Worm (Caenorhabditis elegans) whole organism, mixed stage, embryonic: Measurements from ENCODE around the gene npr-9.
A peak's percentile ranks its signal among the peaks of the same experiment; 100 is the strongest.

ENCODE experiments used
- M03D4.4 ChIP-seq: sonication (generic microtip); optimal IDR thresholded peaks from 2 replicates; lab custom pipeline; 2017; ENCODE audit warnings: mild to moderate bottlenecking, missing genetic modification characterization, missing compliant biosample characterization
- bed-3 ChIP-seq: fragments of 200-800 bp; sonication (Bioruptor generic); optimal IDR thresholded peaks from 3 replicates; lab custom pipeline; 2018; ENCODE audit warnings: mild to moderate bottlenecking, missing genetic modification characterization, moderate library complexity, missing compliant biosample characterization
- blmp-1 ChIP-seq: fragments of 150-350 bp; optimal IDR thresholded peaks from 2 replicates; lab custom pipeline; 2014; ENCODE audit warnings: missing biosample characterization, missing genetic modification characterization
- ceh-43 ChIP-seq: fragments of 200-800 bp; sonication (Bioruptor generic); optimal IDR thresholded peaks from 2 replicates; lab custom pipeline; 2018; ENCODE audit warnings: mild to moderate bottlenecking, missing genetic modification characterization, moderate library complexity, missing compliant biosample characterization
- ceh-83 ChIP-seq: fragments of 200-800 bp; sonication (Bioruptor generic); optimal IDR thresholded peaks from 2 replicates; lab custom pipeline; 2018; ENCODE audit warnings: mild to moderate bottlenecking, missing genetic modification characterization, missing compliant biosample characterization
- ces-1 ChIP-seq: fragments of 150-350 bp; optimal IDR thresholded peaks from 2 replicates; lab custom pipeline; 2014; ENCODE audit warnings: missing biosample characterization, missing genetic modification reagents, missing genetic modification characterization
- cnd-1 ChIP-seq: fragments of 200-800 bp; sonication (Bioruptor generic); optimal IDR thresholded peaks from 2 replicates; lab custom pipeline; 2018; ENCODE audit warnings: mild to moderate bottlenecking, missing genetic modification characterization, missing compliant biosample characterization
- drap-1 ChIP-seq: fragments of 200-800 bp; sonication (Bioruptor generic); optimal IDR thresholded peaks from 3 replicates; lab custom pipeline; 2018; ENCODE audit warnings: mild to moderate bottlenecking, missing genetic modification characterization, missing compliant biosample characterization
- elt-1 ChIP-seq: sonication (generic microtip); optimal IDR thresholded peaks from 2 replicates; lab custom pipeline; 2017; ENCODE audit warnings: missing genetic modification characterization, mild to moderate bottlenecking, missing compliant biosample characterization, antibody characterized with exemption, moderate library complexity, borderline replicate concordance; ENCODE audit not compliant: insufficient read depth
- elt-3 ChIP-seq: fragments of 150-350 bp; optimal IDR thresholded peaks from 2 replicates; lab custom pipeline; 2014; ENCODE audit warnings: missing biosample characterization, missing genetic modification characterization
- flh-1 ChIP-seq: fragments of 200-800 bp; sonication (Bioruptor generic); optimal IDR thresholded peaks from 2 replicates; lab custom pipeline; 2018; ENCODE audit warnings: mild to moderate bottlenecking, missing genetic modification characterization, moderate library complexity, missing compliant biosample characterization
- ham-2 ChIP-seq: fragments of 200-800 bp; sonication (Bioruptor generic); optimal IDR thresholded peaks from 2 replicates; lab custom pipeline; 2018; ENCODE audit warnings: mild to moderate bottlenecking, missing genetic modification characterization, missing compliant biosample characterization
- lin-13 ChIP-seq: fragments of 150-350 bp; optimal IDR thresholded peaks from 2 replicates; lab custom pipeline; 2014; ENCODE audit warnings: missing biosample characterization, missing genetic modification characterization
- lin-32 ChIP-seq: fragments of 200-800 bp; sonication (Bioruptor generic); optimal IDR thresholded peaks from 2 replicates; lab custom pipeline; 2018; ENCODE audit warnings: mild to moderate bottlenecking, missing genetic modification characterization, missing compliant biosample characterization
- lsy-2 ChIP-seq: fragments of 150-350 bp; optimal IDR thresholded peaks from 2 replicates; lab custom pipeline; 2014; ENCODE audit warnings: missing biosample characterization, missing genetic modification characterization
- mab-5 ChIP-seq: fragments of 150-350 bp; optimal IDR thresholded peaks from 2 replicates; lab custom pipeline; 2014; ENCODE audit warnings: missing biosample characterization, missing genetic modification characterization
- mep-1 ChIP-seq: fragments of 150-350 bp; optimal IDR thresholded peaks from 2 replicates; lab custom pipeline; 2017; ENCODE audit warnings: missing biosample characterization, missing genetic modification reagents, missing genetic modification characterization, inconsistent platforms
- mls-2 ChIP-seq: sonication (generic microtip); optimal IDR thresholded peaks from 2 replicates; lab custom pipeline; 2016; ENCODE audit warnings: mild to moderate bottlenecking, missing genetic modification characterization, moderate library complexity, missing compliant biosample characterization
- nhr-12 ChIP-seq: fragments of 150-350 bp; optimal IDR thresholded peaks from 2 replicates; lab custom pipeline; 2014; ENCODE audit warnings: missing biosample characterization, missing genetic modification characterization
- nhr-2 ChIP-seq: fragments of 150-350 bp; optimal IDR thresholded peaks from 2 replicates; lab custom pipeline; 2014; ENCODE audit warnings: missing biosample characterization, missing genetic modification characterization
- nhr-237 ChIP-seq: fragments of 150-350 bp; optimal IDR thresholded peaks from 2 replicates; lab custom pipeline; 2014; ENCODE audit warnings: missing biosample characterization, missing genetic modification characterization
- nhr-28 ChIP-seq: fragments of 150-350 bp; optimal IDR thresholded peaks from 2 replicates; lab custom pipeline; 2014; ENCODE audit warnings: missing biosample characterization, missing genetic modification characterization
- nhr-76 ChIP-seq: sonication (generic microtip); optimal IDR thresholded peaks from 2 replicates; lab custom pipeline; 2017; ENCODE audit warnings: missing biosample characterization, missing genetic modification characterization
- pha-4 ChIP-seq: fragments of 150-350 bp; optimal IDR thresholded peaks from 2 replicates; lab custom pipeline; 2018; ENCODE audit warnings: missing biosample characterization, missing genetic modification reagents, missing genetic modification characterization
- sem-2 ChIP-seq: fragments of 200-800 bp; sonication (Bioruptor generic); optimal IDR thresholded peaks from 2 replicates; lab custom pipeline; 2018; ENCODE audit warnings: mild to moderate bottlenecking, missing genetic modification characterization, missing compliant biosample characterization
- snpc-4 ChIP-seq: fragments of 150-350 bp; optimal IDR thresholded peaks from 2 replicates; lab custom pipeline; 2014; ENCODE audit warnings: missing biosample characterization, missing genetic modification characterization
- sptf-1 ChIP-seq: sonication (generic microtip); optimal IDR thresholded peaks from 2 replicates; lab custom pipeline; 2017; ENCODE audit warnings: mild to moderate bottlenecking, missing genetic modification characterization, moderate library complexity, missing compliant biosample characterization
- tbx-8 ChIP-seq: fragments of 200-800 bp; sonication (Bioruptor generic); optimal IDR thresholded peaks from 2 replicates; lab custom pipeline; 2018; ENCODE audit warnings: mild to moderate bottlenecking, missing genetic modification characterization, moderate library complexity, missing compliant biosample characterization
- unc-120 ChIP-seq: sonication (generic microtip); optimal IDR thresholded peaks from 2 replicates; lab custom pipeline; 2017; ENCODE audit warnings: missing genetic modification characterization, missing compliant biosample characterization; ENCODE audit not compliant: poor library complexity, severe bottlenecking
- unc-39 ChIP-seq: fragments of 150-350 bp; optimal IDR thresholded peaks from 2 replicates; lab custom pipeline; 2014; ENCODE audit warnings: missing biosample characterization, missing genetic modification characterization
- unc-62 ChIP-seq: fragments of 150-350 bp; optimal IDR thresholded peaks from 2 replicates; lab custom pipeline; 2014; ENCODE audit warnings: missing biosample characterization, missing genetic modification reagents, missing genetic modification characterization
- zip-8 ChIP-seq: fragments of 150-350 bp; optimal IDR thresholded peaks from 2 replicates; lab custom pipeline; 2014; ENCODE audit warnings: missing biosample characterization, missing genetic modification characterization

Gene npr-9

DNA sequence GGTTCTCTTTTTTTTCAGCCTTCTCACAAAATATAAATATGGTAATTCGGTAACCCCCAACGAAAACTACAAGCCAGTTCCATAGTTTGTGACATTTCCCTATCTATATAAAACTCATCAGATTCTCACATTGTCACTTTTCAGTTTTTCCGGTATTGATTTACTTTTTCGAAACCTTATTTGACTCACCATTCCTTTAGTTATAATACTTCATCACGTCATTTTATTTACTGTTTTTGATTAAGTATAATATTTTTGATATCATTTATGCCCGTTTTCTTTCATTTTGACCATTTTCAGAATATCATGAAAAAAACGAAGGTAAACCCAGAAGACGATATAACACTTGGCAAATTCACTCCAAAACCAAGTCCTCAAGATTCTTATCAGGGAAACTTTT lies 22.3 kb downstream of the npr-9 start, which contains the start of gene pgp-3:
TSS of gene pgp-3 (plus strand) at position 301 of the 400 bp plus-strand sequence.
- TF ChIP-seq sptf-1 (tag; lab: Kevin White, UChicago) (no peak), lin-32 (no peak), unc-120 (tag; lab: Kevin White, UChicago) (no peak), lin-13 (tag; lab: Kevin White, UChicago) (no peak), tbx-8 (GFP tag; lab: Kevin White, UChicago) (no peak), flh-1 (GFP tag; lab: Kevin White, UChicago) (no peak), cnd-1 (tag; lab: Kevin White, UChicago) (no peak), lsy-2 (tag; lab: Kevin White, UChicago) (no peak), unc-39 (tag; lab: Kevin White, UChicago) (no peak), blmp-1 (tag; lab: Kevin White, UChicago) (no peak)

DNA sequence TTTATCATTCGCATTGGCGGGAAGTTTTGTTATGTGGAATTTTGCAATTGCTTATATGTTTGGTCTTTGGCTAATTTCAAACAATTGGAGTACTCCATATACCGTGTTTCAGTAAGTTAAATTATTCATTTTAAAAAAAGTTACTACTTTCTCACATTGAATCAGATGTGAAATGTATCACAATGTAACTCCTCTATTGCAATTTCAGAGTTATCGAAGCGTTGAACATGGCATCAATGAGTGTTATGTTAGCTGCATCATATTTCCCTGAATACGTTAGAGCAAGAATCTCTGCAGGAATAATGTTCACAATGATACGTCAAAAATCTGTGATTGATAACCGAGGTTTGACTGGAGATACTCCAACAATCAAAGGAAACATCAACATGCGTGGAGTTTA lies 26.3 kb downstream of the npr-9 start:
- TF ChIP-seq drap-1 (GFP tag; lab: Kevin White, UChicago) (no peak), ces-1 (GFP tag; lab: Kevin White, UChicago) (no peak), mls-2 (tag; lab: Kevin White, UChicago) (no peak), nhr-2 (tag; lab: Kevin White, UChicago) (no peak), pha-4 (tag; lab: Kevin White, UChicago) (no peak), unc-62 (GFP tag; lab: Kevin White, UChicago) (no peak)

DNA sequence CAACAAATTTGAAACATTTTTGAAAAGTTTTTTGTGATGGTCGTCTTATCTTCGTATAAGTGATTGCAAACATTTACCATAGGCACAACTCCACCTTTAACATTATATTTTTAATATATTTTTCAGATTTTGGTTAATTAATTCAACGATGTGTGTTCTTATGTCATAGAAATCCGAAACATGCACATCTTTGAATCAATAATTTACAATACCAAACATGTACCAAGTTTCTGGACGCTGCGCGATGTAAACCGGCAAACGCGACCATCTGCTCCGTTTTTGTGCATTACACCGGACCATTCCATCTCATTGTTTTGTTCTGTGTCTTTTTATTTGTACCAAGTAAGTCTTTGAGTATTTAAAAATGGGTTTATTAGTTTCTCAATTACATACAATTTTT lies 28.0 kb downstream of the npr-9 start, which contains the start of gene pgp-4:
TSS of gene pgp-4 (plus strand) at position 301 of the 400 bp plus-strand sequence.
- TF ChIP-seq nhr-12 (tag; lab: Kevin White, UChicago), result no peak
- TF ChIP-seq nhr-237 (tag; lab: Kevin White, UChicago), result no peak

DNA sequence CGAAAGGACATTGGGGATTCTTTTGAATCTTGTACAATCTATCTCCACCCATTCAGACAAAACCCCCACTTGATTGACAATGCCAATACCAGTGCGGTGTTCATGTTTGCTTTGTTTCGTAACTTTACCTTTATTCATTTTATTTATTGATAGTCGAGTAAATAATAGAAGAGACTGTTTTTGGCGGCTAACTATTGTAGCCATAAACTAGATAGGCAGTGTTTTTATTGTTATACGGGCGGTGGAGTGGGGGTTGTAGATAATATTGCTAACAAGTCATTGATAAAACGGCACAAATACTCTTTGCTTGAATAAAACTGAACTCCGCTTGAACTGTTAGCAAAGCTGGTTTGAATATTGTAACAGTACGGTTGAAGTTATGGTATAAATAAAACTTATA lies 35.4 kb downstream of the npr-9 start:
- TF ChIP-seq nhr-12 (tag; lab: Kevin White, UChicago) (no peak), nhr-76 (tag; lab: Kevin White, UChicago) (no peak), ceh-83 (GFP tag; lab: Kevin White, UChicago) (no peak), nhr-237 (tag; lab: Kevin White, UChicago) (no peak), mls-2 (tag; lab: Kevin White, UChicago) (no peak), zip-8 (no peak), elt-3 (tag; lab: Kevin White, UChicago) (no peak), sptf-1 (tag; lab: Kevin White, UChicago) (no peak), ceh-43 (GFP tag; lab: Kevin White, UChicago) (no peak), elt-1 (tag; lab: Kevin White, UChicago) (no peak), M03D4.4 (tag; lab: Kevin White, UChicago) (no peak), bed-3 (GFP tag; lab: Kevin White, UChicago) (no peak), nhr-2 (tag; lab: Kevin White, UChicago) (no peak), sem-2 (no peak), snpc-4 (tag; lab: Kevin White, UChicago) (no peak), nhr-28 (no peak)

DNA sequence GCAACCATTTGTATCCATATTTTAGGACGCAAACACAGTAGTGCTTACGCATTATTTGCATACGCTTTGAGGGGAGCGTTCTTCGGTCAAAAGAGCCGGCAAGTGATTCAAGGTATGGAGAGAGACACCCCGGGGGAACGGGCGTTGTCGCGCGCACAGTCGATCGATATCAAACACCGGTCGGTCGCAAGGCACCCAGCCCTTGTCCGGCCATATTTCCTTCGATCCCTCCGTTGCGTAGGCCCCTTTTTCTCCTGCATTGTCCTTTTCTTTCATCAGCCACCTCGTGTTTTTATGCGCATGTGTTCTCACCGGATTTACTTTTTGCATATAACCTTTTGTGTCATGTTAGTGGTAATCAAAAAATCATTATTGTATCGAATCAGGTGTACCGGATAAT lies 36.5 kb downstream of the npr-9 start:
- TF ChIP-seq tbx-8 (GFP tag; lab: Kevin White, UChicago) (no peak), mep-1 (tag; lab: Kevin White, UChicago) (no peak), mab-5 (tag; lab: Kevin White, UChicago) (no peak), ham-2 (GFP tag; lab: Kevin White, UChicago) (no peak), nhr-2 (tag; lab: Kevin White, UChicago) (peak; percentile 88), sptf-1 (tag; lab: Kevin White, UChicago) (peak; percentile 32), pha-4 (tag; lab: Kevin White, UChicago) (peak; percentile 24)
- TF ChIP-seq, all 35 proteins: peak for 3
